Worm (Caenorhabditis elegans) whole organism, L3 larva: ENCODE data around the gene clc-6.

ENCODE experiments used
- R02D3.7 ChIP-seq: fragments of 150-350 bp; optimal IDR thresholded peaks from 2 replicates; lab custom pipeline; 2014; ENCODE audit warnings: missing biosample characterization, missing genetic modification characterization
- ZK546.5 ChIP-seq: sonication (generic microtip); optimal IDR thresholded peaks from 2 replicates; lab custom pipeline; 2017; ENCODE audit warnings: missing biosample characterization, missing genetic modification characterization
- ama-1 ChIP-seq: fragments of 150-350 bp; optimal IDR thresholded peaks from 2 replicates; lab custom pipeline; 2018
- ceh-16 ChIP-seq: sonication (generic microtip); optimal IDR thresholded peaks from 2 replicates; lab custom pipeline; 2017; ENCODE audit warnings: missing biosample characterization, missing genetic modification characterization
- ceh-28 ChIP-seq: fragments of 150-350 bp; optimal IDR thresholded peaks from 2 replicates; lab custom pipeline; 2014; ENCODE audit warnings: missing biosample characterization, missing genetic modification reagents, missing genetic modification characterization
- ceh-82 ChIP-seq: fragments of 150-350 bp; optimal IDR thresholded peaks from 2 replicates; lab custom pipeline; 2014; ENCODE audit warnings: missing biosample characterization, missing genetic modification characterization
- daf-12 ChIP-seq: fragments of 150-350 bp; optimal IDR thresholded peaks from 2 replicates; lab custom pipeline; 2014; ENCODE audit warnings: missing biosample characterization, missing genetic modification reagents, missing genetic modification characterization
- egl-5 ChIP-seq: fragments of 150-350 bp; optimal IDR thresholded peaks from 2 replicates; lab custom pipeline; 2017; ENCODE audit warnings: missing biosample characterization, missing genetic modification reagents, missing genetic modification characterization, inconsistent platforms
- elt-1 ChIP-seq: fragments of 150-350 bp; optimal IDR thresholded peaks from 2 replicates; lab custom pipeline; 2014; ENCODE audit warnings: missing biosample characterization, missing genetic modification characterization
- elt-2 ChIP-seq: sonication (generic microtip); optimal IDR thresholded peaks from 2 replicates; lab custom pipeline; 2016; ENCODE audit warnings: missing genetic modification reagents, mild to moderate bottlenecking, missing genetic modification characterization, missing compliant biosample characterization
- elt-3 ChIP-seq, 3 experiments: fragments of 150-350 bp in 1 of 3; sonication (generic microtip) in 2 of 3; optimal IDR thresholded peaks; 2 replicates in 2 of 3; 4 replicates in 1 of 3; lab custom pipeline; 2014 to 2017; ENCODE audit warnings: missing biosample characterization in 3 of 3, missing genetic modification characterization in 3 of 3
- eor-1 ChIP-seq, 2 experiments: fragments of 150-350 bp; optimal IDR thresholded peaks; 2 replicates each; lab custom pipeline; 2014 to 2018; ENCODE audit warnings: missing biosample characterization in 2 of 2, missing genetic modification characterization in 2 of 2
- fkh-10 ChIP-seq: sonication (generic microtip); optimal IDR thresholded peaks from 2 replicates; lab custom pipeline; 2017; ENCODE audit warnings: missing biosample characterization, missing genetic modification reagents, missing genetic modification characterization
- fkh-2 ChIP-seq: fragments of 150-350 bp; optimal IDR thresholded peaks from 2 replicates; lab custom pipeline; 2014; ENCODE audit warnings: missing biosample characterization, missing genetic modification reagents, missing genetic modification characterization
- fos-1 ChIP-seq: fragments of 150-350 bp; optimal IDR thresholded peaks from 2 replicates; lab custom pipeline; 2014; ENCODE audit warnings: missing biosample characterization, missing genetic modification characterization
- jun-1 ChIP-seq: fragments of 150-350 bp; optimal IDR thresholded peaks from 2 replicates; lab custom pipeline; 2014; ENCODE audit warnings: missing biosample characterization, missing genetic modification reagents, missing genetic modification characterization
- lin-15B ChIP-seq: fragments of 150-350 bp; optimal IDR thresholded peaks from 2 replicates; lab custom pipeline; 2014; ENCODE audit warnings: missing biosample characterization, missing genetic modification characterization
- lin-39 ChIP-seq: fragments of 150-350 bp; optimal IDR thresholded peaks from 2 replicates; lab custom pipeline; 2018; ENCODE audit warnings: missing biosample characterization, missing genetic modification reagents, missing genetic modification characterization
- mdl-1 ChIP-seq: fragments of 150-350 bp; optimal IDR thresholded peaks from 2 replicates; lab custom pipeline; 2014; ENCODE audit warnings: missing biosample characterization, missing genetic modification characterization
- mml-1 ChIP-seq: fragments of 150-350 bp; sonication (generic microtip); optimal IDR thresholded peaks from 3 replicates; lab custom pipeline; 2014; ENCODE audit warnings: missing biosample characterization, missing genetic modification characterization
- nfya-1 ChIP-seq: sonication (generic microtip); optimal IDR thresholded peaks from 2 replicates; lab custom pipeline; 2017; ENCODE audit warnings: missing genetic modification characterization, mild to moderate bottlenecking, missing compliant biosample characterization, antibody characterized with exemption, moderate library complexity; ENCODE audit not compliant: insufficient read depth
- nhr-11 ChIP-seq: fragments of 150-350 bp; optimal IDR thresholded peaks from 2 replicates; lab custom pipeline; 2014; ENCODE audit warnings: missing biosample characterization, missing genetic modification characterization
- nhr-237 ChIP-seq: fragments of 150-350 bp; optimal IDR thresholded peaks from 2 replicates; lab custom pipeline; 2014; ENCODE audit warnings: missing biosample characterization, missing genetic modification characterization
- nhr-25 ChIP-seq: sonication (generic microtip); optimal IDR thresholded peaks from 2 replicates; lab custom pipeline; 2017; ENCODE audit warnings: missing biosample characterization, missing genetic modification characterization
- nhr-43 ChIP-seq: sonication (generic microtip); optimal IDR thresholded peaks from 2 replicates; lab custom pipeline; 2016; ENCODE audit warnings: mild to moderate bottlenecking, missing genetic modification characterization, missing compliant biosample characterization; ENCODE audit not compliant: poor library complexity, severe bottlenecking
- nhr-67 ChIP-seq: fragments of 150-350 bp; optimal IDR thresholded peaks from 2 replicates; lab custom pipeline; 2014; ENCODE audit warnings: missing biosample characterization, missing genetic modification characterization
- nhr-76 ChIP-seq: fragments of 150-350 bp; sonication (generic microtip); optimal IDR thresholded peaks from 5 replicates; lab custom pipeline; 2014; ENCODE audit warnings: missing biosample characterization, missing genetic modification characterization
- pha-4 ChIP-seq: fragments of 150-350 bp; optimal IDR thresholded peaks from 2 replicates; lab custom pipeline; 2014; ENCODE audit warnings: missing biosample characterization, missing genetic modification reagents, missing genetic modification characterization
- pqm-1 ChIP-seq: fragments of 150-350 bp; optimal IDR thresholded peaks from 2 replicates; lab custom pipeline; 2017; ENCODE audit warnings: missing biosample characterization, missing genetic modification characterization, inconsistent platforms
- sea-2 ChIP-seq: fragments of 150-350 bp; sonication (generic microtip); optimal IDR thresholded peaks from 4 replicates; lab custom pipeline; 2014; ENCODE audit warnings: missing biosample characterization, missing genetic modification reagents, missing genetic modification characterization
- skn-1 ChIP-seq: fragments of 150-350 bp; optimal IDR thresholded peaks from 2 replicates; lab custom pipeline; 2014; ENCODE audit warnings: missing biosample characterization, missing genetic modification characterization
- unc-62 ChIP-seq: fragments of 150-350 bp; sonication (generic microtip); optimal IDR thresholded peaks from 4 replicates; lab custom pipeline; 2014; ENCODE audit warnings: missing biosample characterization, missing genetic modification reagents, missing genetic modification characterization
- ztf-11 ChIP-seq: fragments of 150-350 bp; optimal IDR thresholded peaks from 2 replicates; lab custom pipeline; 2014; ENCODE audit warnings: missing biosample characterization, missing genetic modification characterization

Gene clc-6

ce11 chrV:11204452-11204851 is 8.4 kb upstream of the clc-6 start:
- TF ChIP-seq egl-5 (tag; lab: Kevin White, UChicago) (peak; percentile 91), ceh-28 (tag; lab: Kevin White, UChicago) (no peak), lin-39 (tag; lab: Kevin White, UChicago) (no peak), nfya-1 (tag; lab: Kevin White, UChicago) (no peak), mdl-1 (no peak), R02D3.7 (tag; lab: Kevin White, UChicago) (no peak)

ce11 chrV:11201826-11202565 is 6.0 kb upstream of the clc-6 start, which contains the start of gene K10D6.4:
K10D6.4 (plus strand) TSS chrV:11201925.
- TF ChIP-seq unc-62 (GFP tag; lab: Kevin White, UChicago) (no peak), elt-2 (tag; lab: Kevin White, UChicago) (peak; percentile 75), pqm-1 (tag; lab: Kevin White, UChicago) (peak; percentile 13)

- no peak for TF ChIP-seq ama-1 (lab: Kevin White, UChicago)
- no peak for TF ChIP-seq eor-1 (tag; optimal IDR thresholded peaks at IDR 0.05; lab: Kevin White, UChicago)
- TF ChIP-seq unc-62 (GFP tag; lab: Kevin White, UChicago) = no peak
- no peak for TF ChIP-seq lin-15B (tag; lab: Kevin White, UChicago)
- no peak for TF ChIP-seq ztf-11 (tag; lab: Kevin White, UChicago)
- no peak for TF ChIP-seq fkh-2
- TF ChIP-seq fos-1 (tag; lab: Kevin White, UChicago) = no peak
- TF ChIP-seq nhr-67 (tag; lab: Kevin White, UChicago) = no peak
- no peak for TF ChIP-seq nhr-25 (tag; lab: Kevin White, UChicago)
- TF ChIP-seq mml-1 (tag; lab: Kevin White, UChicago) = no peak
- TF ChIP-seq jun-1 (tag; lab: Kevin White, UChicago) = no peak
- no peak for TF ChIP-seq R02D3.7 (tag; lab: Kevin White, UChicago)
- TF ChIP-seq ceh-82 (tag; lab: Kevin White, UChicago) = no peak
- TF ChIP-seq pqm-1 (tag; lab: Kevin White, UChicago) = no peak
- no peak for TF ChIP-seq elt-3 (tag; optimal IDR thresholded peaks at IDR 0.05; lab: Kevin White, UChicago)
- no peak for TF ChIP-seq ceh-16 (tag; lab: Kevin White, UChicago)
- TF ChIP-seq skn-1 (tag; lab: Kevin White, UChicago) = no peak
- no peak for TF ChIP-seq ZK546.5 (tag; lab: Kevin White, UChicago)
- TF ChIP-seq nhr-237 (tag; lab: Kevin White, UChicago) = no peak
- no peak for TF ChIP-seq lin-39 (tag; lab: Kevin White, UChicago)
- TF ChIP-seq, all 47 proteins: peak for 0
Measured at ce11 chrV:11200316-11200715, 4.3 kb upstream of the clc-6 start, which contains the start of gene K10D6.3. K10D6.3 (plus strand) TSS chrV:11200616.

ce11 chrV:11199497-11199896 is 3.5 kb upstream of the clc-6 start:
- TF ChIP-seq ama-1 (lab: Kevin White, UChicago) (no peak), nhr-25 (tag; lab: Kevin White, UChicago) (peak; percentile 36), sea-2 (GFP tag; lab: Kevin White, UChicago) (no peak), mdl-1 (no peak), nhr-67 (tag; lab: Kevin White, UChicago) (no peak), fos-1 (tag; lab: Kevin White, UChicago) (no peak), pha-4 (tag; lab: Kevin White, UChicago) (no peak), nhr-11 (no peak), daf-12 (tag; lab: Kevin White, UChicago) (no peak), elt-1 (tag; lab: Kevin White, UChicago) (no peak), nhr-43 (tag; lab: Kevin White, UChicago) (peak; percentile 14), lin-15B (tag; lab: Kevin White, UChicago) (no peak), fkh-10 (GFP tag; lab: Kevin White, UChicago) (no peak), nhr-76 (tag; lab: Kevin White, UChicago) (no peak)
